Worm (Caenorhabditis elegans) whole organism, mixed stage, embryonic: ENCODE data around the gene let-413.

Source experiments
- M03D4.4 ChIP-seq: sonication (generic microtip); optimal IDR thresholded peaks from 2 replicates; lab custom pipeline; 2017; ENCODE audit warnings: mild to moderate bottlenecking, missing genetic modification characterization, missing compliant biosample characterization
- bed-3 ChIP-seq: fragments of 200-800 bp; sonication (Bioruptor generic); optimal IDR thresholded peaks from 3 replicates; lab custom pipeline; 2018; ENCODE audit warnings: mild to moderate bottlenecking, missing genetic modification characterization, moderate library complexity, missing compliant biosample characterization
- ceh-39 ChIP-seq: fragments of 150-350 bp; optimal IDR thresholded peaks from 2 replicates; lab custom pipeline; 2014; ENCODE audit warnings: missing biosample characterization, missing genetic modification characterization
- ceh-83 ChIP-seq: fragments of 200-800 bp; sonication (Bioruptor generic); optimal IDR thresholded peaks from 2 replicates; lab custom pipeline; 2018; ENCODE audit warnings: mild to moderate bottlenecking, missing genetic modification characterization, missing compliant biosample characterization
- cnd-1 ChIP-seq: fragments of 200-800 bp; sonication (Bioruptor generic); optimal IDR thresholded peaks from 2 replicates; lab custom pipeline; 2018; ENCODE audit warnings: mild to moderate bottlenecking, missing genetic modification characterization, missing compliant biosample characterization
- drap-1 ChIP-seq: fragments of 200-800 bp; sonication (Bioruptor generic); optimal IDR thresholded peaks from 3 replicates; lab custom pipeline; 2018; ENCODE audit warnings: mild to moderate bottlenecking, missing genetic modification characterization, missing compliant biosample characterization
- elt-1 ChIP-seq: sonication (generic microtip); optimal IDR thresholded peaks from 2 replicates; lab custom pipeline; 2017; ENCODE audit warnings: missing genetic modification characterization, mild to moderate bottlenecking, missing compliant biosample characterization, antibody characterized with exemption, moderate library complexity, borderline replicate concordance; ENCODE audit not compliant: insufficient read depth
- elt-3 ChIP-seq: fragments of 150-350 bp; optimal IDR thresholded peaks from 2 replicates; lab custom pipeline; 2014; ENCODE audit warnings: missing biosample characterization, missing genetic modification characterization
- flh-1 ChIP-seq: fragments of 200-800 bp; sonication (Bioruptor generic); optimal IDR thresholded peaks from 2 replicates; lab custom pipeline; 2018; ENCODE audit warnings: mild to moderate bottlenecking, missing genetic modification characterization, moderate library complexity, missing compliant biosample characterization
- ham-2 ChIP-seq: fragments of 200-800 bp; sonication (Bioruptor generic); optimal IDR thresholded peaks from 2 replicates; lab custom pipeline; 2018; ENCODE audit warnings: mild to moderate bottlenecking, missing genetic modification characterization, missing compliant biosample characterization
- hlh-1 ChIP-seq: fragments of 150-350 bp; optimal IDR thresholded peaks from 2 replicates; lab custom pipeline; 2014; ENCODE audit warnings: missing biosample characterization, missing genetic modification reagents, missing genetic modification characterization
- lin-32 ChIP-seq: fragments of 200-800 bp; sonication (Bioruptor generic); optimal IDR thresholded peaks from 2 replicates; lab custom pipeline; 2018; ENCODE audit warnings: mild to moderate bottlenecking, missing genetic modification characterization, missing compliant biosample characterization
- lsy-2 ChIP-seq: fragments of 150-350 bp; optimal IDR thresholded peaks from 2 replicates; lab custom pipeline; 2014; ENCODE audit warnings: missing biosample characterization, missing genetic modification characterization
- mab-5 ChIP-seq: fragments of 150-350 bp; optimal IDR thresholded peaks from 2 replicates; lab custom pipeline; 2014; ENCODE audit warnings: missing biosample characterization, missing genetic modification characterization
- mls-2 ChIP-seq: sonication (generic microtip); optimal IDR thresholded peaks from 2 replicates; lab custom pipeline; 2016; ENCODE audit warnings: mild to moderate bottlenecking, missing genetic modification characterization, moderate library complexity, missing compliant biosample characterization
- nhr-12 ChIP-seq: fragments of 150-350 bp; optimal IDR thresholded peaks from 2 replicates; lab custom pipeline; 2014; ENCODE audit warnings: missing biosample characterization, missing genetic modification characterization
- nhr-237 ChIP-seq: fragments of 150-350 bp; optimal IDR thresholded peaks from 2 replicates; lab custom pipeline; 2014; ENCODE audit warnings: missing biosample characterization, missing genetic modification characterization
- nhr-28 ChIP-seq: fragments of 150-350 bp; optimal IDR thresholded peaks from 2 replicates; lab custom pipeline; 2014; ENCODE audit warnings: missing biosample characterization, missing genetic modification characterization
- pha-4 ChIP-seq: fragments of 150-350 bp; optimal IDR thresholded peaks from 2 replicates; lab custom pipeline; 2018; ENCODE audit warnings: missing biosample characterization, missing genetic modification reagents, missing genetic modification characterization
- sem-2 ChIP-seq: fragments of 200-800 bp; sonication (Bioruptor generic); optimal IDR thresholded peaks from 2 replicates; lab custom pipeline; 2018; ENCODE audit warnings: mild to moderate bottlenecking, missing genetic modification characterization, missing compliant biosample characterization
- snpc-4 ChIP-seq: fragments of 150-350 bp; optimal IDR thresholded peaks from 2 replicates; lab custom pipeline; 2014; ENCODE audit warnings: missing biosample characterization, missing genetic modification characterization
- sptf-1 ChIP-seq: sonication (generic microtip); optimal IDR thresholded peaks from 2 replicates; lab custom pipeline; 2017; ENCODE audit warnings: mild to moderate bottlenecking, missing genetic modification characterization, moderate library complexity, missing compliant biosample characterization
- unc-120 ChIP-seq: sonication (generic microtip); optimal IDR thresholded peaks from 2 replicates; lab custom pipeline; 2017; ENCODE audit warnings: missing genetic modification characterization, missing compliant biosample characterization; ENCODE audit not compliant: poor library complexity, severe bottlenecking
- unc-39 ChIP-seq: fragments of 150-350 bp; optimal IDR thresholded peaks from 2 replicates; lab custom pipeline; 2014; ENCODE audit warnings: missing biosample characterization, missing genetic modification characterization
- unc-62 ChIP-seq: fragments of 150-350 bp; optimal IDR thresholded peaks from 2 replicates; lab custom pipeline; 2014; ENCODE audit warnings: missing biosample characterization, missing genetic modification reagents, missing genetic modification characterization
- ztf-11 ChIP-seq: fragments of 150-350 bp; optimal IDR thresholded peaks from 2 replicates; lab custom pipeline; 2014; ENCODE audit warnings: missing biosample characterization, missing genetic modification characterization

Gene let-413

DNA sequence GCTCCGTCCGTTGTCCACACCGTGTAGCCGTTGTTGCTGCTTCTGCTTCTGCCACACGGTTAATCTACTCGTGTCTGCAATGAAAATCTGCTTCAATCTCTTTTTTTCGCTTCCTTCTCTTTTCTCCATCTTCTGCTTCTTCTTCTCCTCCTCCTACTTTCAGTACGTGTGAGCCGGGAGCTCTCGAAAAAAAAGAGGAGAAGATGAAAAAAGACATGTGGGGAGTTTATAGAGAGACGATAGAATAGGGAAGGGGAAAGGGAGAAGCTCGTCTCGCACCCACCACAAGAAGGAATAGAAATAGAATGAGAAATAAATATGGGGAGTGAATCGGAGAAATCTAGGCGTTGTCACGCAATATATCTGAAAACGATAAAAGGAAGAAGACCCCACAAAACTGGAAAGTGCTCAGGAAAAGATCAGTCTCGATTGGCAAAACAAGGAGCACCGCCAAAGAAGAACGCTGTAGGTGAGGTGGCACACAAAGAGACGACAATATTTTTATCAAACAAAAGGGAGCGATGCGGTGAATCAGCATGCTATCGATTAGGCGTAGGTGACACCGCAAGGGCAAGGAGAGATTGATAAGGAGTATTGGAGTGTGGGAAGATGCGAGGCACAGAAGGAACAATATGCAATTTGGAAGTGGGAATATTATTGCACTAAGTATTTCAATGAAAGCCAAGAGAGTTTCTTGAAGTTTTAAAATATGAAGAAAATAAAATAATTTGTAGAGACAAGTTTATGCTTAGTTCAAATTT, at the start of gene let-413:
let-413 (minus strand) TSS at position 76 of the 761 bp plus-strand sequence.
- no peak for TF ChIP-seq lin-32 (GFP tag; lab: Kevin White, UChicago)
- no peak for TF ChIP-seq flh-1 (GFP tag; lab: Kevin White, UChicago)
- TF ChIP-seq hlh-1 = no peak
- TF ChIP-seq mab-5 (tag; lab: Kevin White, UChicago) = no peak
- no peak for TF ChIP-seq ham-2 (GFP tag; lab: Kevin White, UChicago)
- no peak for TF ChIP-seq nhr-237 (tag; lab: Kevin White, UChicago)
- no peak for TF ChIP-seq sem-2
- no peak for TF ChIP-seq bed-3 (GFP tag; lab: Kevin White, UChicago)
- no peak for TF ChIP-seq ceh-83 (GFP tag; lab: Kevin White, UChicago)
- TF ChIP-seq mls-2 (tag; lab: Kevin White, UChicago) = no peak
- TF ChIP-seq drap-1 (GFP tag; lab: Kevin White, UChicago) = no peak
- no peak for TF ChIP-seq nhr-28 (tag; lab: Kevin White, UChicago)

DNA sequence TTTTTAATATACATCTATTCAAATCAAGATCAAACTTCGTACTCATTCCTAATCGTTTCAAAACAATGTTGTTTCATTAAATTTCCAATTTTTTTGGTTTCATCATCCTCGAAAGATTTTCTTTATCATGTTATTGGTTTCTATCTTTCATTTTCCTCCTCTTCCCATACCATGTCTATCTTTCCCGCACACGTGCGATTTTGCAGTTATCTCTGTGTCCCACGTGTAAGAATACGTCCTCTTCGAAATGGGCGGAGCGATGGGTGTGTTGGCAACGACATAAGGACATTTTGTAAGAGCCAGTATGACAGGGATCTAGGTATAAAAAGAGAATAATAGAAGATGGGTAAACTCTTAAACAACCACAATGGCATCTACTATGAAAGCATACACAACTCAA, 48.8 kb upstream of the let-413 start, which contains the start of gene F43H9.4:
F43H9.4 (plus strand) TSS at position 366 of the 400 bp plus-strand sequence.
- TF ChIP-seq lsy-2 (tag; lab: Kevin White, UChicago) = no peak
- TF ChIP-seq elt-3 (tag; lab: Kevin White, UChicago) = no peak
- TF ChIP-seq sem-2 = no peak

DNA sequence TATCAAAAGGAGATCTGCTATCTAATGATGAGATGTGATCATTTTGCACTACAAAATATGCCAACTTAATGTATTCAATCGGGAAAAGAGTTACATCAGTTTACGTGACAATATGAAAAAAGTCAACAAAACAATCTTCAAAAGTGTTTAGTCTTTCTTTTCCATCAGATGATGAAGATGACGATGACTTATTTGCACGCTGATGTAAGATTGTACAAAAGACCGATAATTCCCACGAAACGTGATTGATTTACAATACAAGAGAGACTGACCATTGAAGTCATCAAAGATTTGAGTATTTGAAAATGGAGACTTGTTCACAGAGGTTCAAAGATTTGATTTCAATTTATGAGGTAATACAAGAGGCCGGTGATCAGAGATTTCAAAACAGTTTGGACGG, 47.7 kb upstream of the let-413 start:
- TF ChIP-seq snpc-4 (tag; lab: Kevin White, UChicago) (no peak), nhr-28 (tag; lab: Kevin White, UChicago) (no peak), sem-2 (no peak), bed-3 (GFP tag; lab: Kevin White, UChicago) (no peak), M03D4.4 (tag; lab: Kevin White, UChicago) (no peak), ceh-39 (no peak), unc-39 (tag; lab: Kevin White, UChicago) (no peak), sptf-1 (tag; lab: Kevin White, UChicago) (no peak), unc-62 (GFP tag; lab: Kevin White, UChicago) (no peak), elt-1 (tag; lab: Kevin White, UChicago) (no peak), ceh-83 (GFP tag; lab: Kevin White, UChicago) (no peak), pha-4 (no peak), elt-3 (tag; lab: Kevin White, UChicago) (no peak), hlh-1 (no peak), unc-120 (no peak)

DNA sequence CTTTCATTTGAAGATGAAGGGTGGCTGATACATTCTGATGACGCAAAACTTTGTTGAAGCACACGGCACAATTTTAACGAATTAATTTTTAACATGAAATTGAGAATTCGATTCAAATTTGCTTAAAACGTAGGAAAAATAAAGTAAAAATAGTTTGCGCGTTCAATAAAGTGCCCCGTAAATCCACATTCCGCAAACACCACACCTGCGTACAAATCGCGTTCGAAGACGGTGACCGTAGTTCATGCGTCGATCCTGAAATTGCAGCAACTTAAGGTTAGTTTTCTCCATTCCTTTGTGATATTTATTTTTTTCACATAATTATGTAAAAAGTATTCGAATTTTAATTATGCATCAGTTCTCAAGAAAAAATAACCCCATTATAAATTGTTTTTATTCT, 47.2 kb upstream of the let-413 start, which contains the start of gene F43H9.3:
F43H9.3 (minus strand) TSS at position 189 of the 400 bp plus-strand sequence.
- TF ChIP-seq mls-2 (tag; lab: Kevin White, UChicago) (no peak), hlh-1 (no peak), lsy-2 (tag; lab: Kevin White, UChicago) (peak; percentile 85), ham-2 (GFP tag; lab: Kevin White, UChicago) (no peak), sem-2 (no peak), snpc-4 (tag; lab: Kevin White, UChicago) (no peak), sptf-1 (tag; lab: Kevin White, UChicago) (no peak), pha-4 (no peak)

DNA sequence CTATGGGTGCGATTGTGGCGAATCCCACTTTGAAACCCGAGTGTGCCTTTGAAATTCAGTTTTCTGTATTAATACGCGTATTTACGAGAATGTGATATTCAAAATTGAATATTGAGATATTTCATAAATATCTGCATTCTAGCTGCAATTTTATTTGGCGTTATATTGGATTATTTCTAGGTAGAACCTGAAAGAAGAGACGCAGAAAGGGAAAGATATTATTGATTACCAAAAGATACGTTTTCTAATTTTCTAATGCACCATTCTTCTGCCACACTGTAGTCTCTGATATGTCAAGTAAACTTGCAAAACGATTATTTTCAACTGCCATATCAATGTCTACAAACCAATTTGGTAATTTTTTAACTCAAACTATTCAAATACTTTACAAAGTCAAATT, 44.5 kb upstream of the let-413 start, which contains the start of gene ech-3:
ech-3 (plus strand) TSS at position 178 of the 400 bp plus-strand sequence.
- no peak for TF ChIP-seq flh-1 (GFP tag; lab: Kevin White, UChicago)
- TF ChIP-seq unc-120 = no peak
- no peak for TF ChIP-seq lin-32 (GFP tag; lab: Kevin White, UChicago)
- TF ChIP-seq ztf-11 (tag; lab: Kevin White, UChicago) = no peak
- TF ChIP-seq ham-2 (GFP tag; lab: Kevin White, UChicago) = no peak
- TF ChIP-seq ceh-83 (GFP tag; lab: Kevin White, UChicago) = no peak
- no peak for TF ChIP-seq cnd-1 (tag; lab: Kevin White, UChicago)
- TF ChIP-seq nhr-12 (tag; lab: Kevin White, UChicago) = no peak
- TF ChIP-seq mab-5 (tag; lab: Kevin White, UChicago) = no peak
- TF ChIP-seq bed-3 (GFP tag; lab: Kevin White, UChicago) = no peak
- TF ChIP-seq nhr-28 (tag; lab: Kevin White, UChicago) = no peak
- TF ChIP-seq nhr-237 (tag; lab: Kevin White, UChicago) = no peak
- TF ChIP-seq, all 35 proteins: peak for 0

DNA sequence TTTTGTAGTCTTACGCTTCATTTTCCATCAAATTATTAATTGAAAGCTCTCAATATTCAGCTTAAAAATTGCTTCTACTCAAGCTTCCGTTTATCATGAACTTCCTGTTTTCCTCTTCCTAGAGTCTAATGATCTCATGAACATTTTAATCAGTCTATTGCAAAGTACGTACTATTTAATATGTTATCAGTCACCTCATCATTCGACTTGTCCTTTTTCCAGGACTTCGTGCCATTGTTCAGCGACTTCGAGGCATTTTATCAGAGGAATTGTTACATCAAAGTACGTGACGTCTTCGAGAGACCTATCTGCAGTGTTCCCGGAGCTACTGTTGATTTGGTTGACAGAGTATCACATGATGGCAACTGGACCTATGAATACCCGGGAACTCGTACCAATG, 42.2 kb upstream of the let-413 start:
- TF ChIP-seq sptf-1 (tag; lab: Kevin White, UChicago) (no peak), unc-39 (tag; lab: Kevin White, UChicago) (no peak)
